Worm (Caenorhabditis elegans) whole organism, L3 larva: Measurements from ENCODE around the gene F53F8.6.

Experiments used
- aly-2 ChIP-seq: fragments of 150-350 bp; optimal IDR thresholded peaks from 2 replicates; lab custom pipeline; 2014; ENCODE audit warnings: missing biosample characterization, missing genetic modification characterization
- fkh-10 ChIP-seq: sonication (generic microtip); optimal IDR thresholded peaks from 2 replicates; lab custom pipeline; 2017; ENCODE audit warnings: missing biosample characterization, missing genetic modification reagents, missing genetic modification characterization
- lin-15B ChIP-seq: fragments of 150-350 bp; optimal IDR thresholded peaks from 2 replicates; lab custom pipeline; 2014; ENCODE audit warnings: missing biosample characterization, missing genetic modification characterization
- mdl-1 ChIP-seq: fragments of 150-350 bp; optimal IDR thresholded peaks from 2 replicates; lab custom pipeline; 2014; ENCODE audit warnings: missing biosample characterization, missing genetic modification characterization
- nhr-11 ChIP-seq: fragments of 150-350 bp; optimal IDR thresholded peaks from 2 replicates; lab custom pipeline; 2014; ENCODE audit warnings: missing biosample characterization, missing genetic modification characterization
- nhr-23 ChIP-seq: fragments of 150-350 bp; optimal IDR thresholded peaks from 2 replicates; lab custom pipeline; 2014; ENCODE audit warnings: missing biosample characterization, missing genetic modification reagents, missing genetic modification characterization
- pqm-1 ChIP-seq: fragments of 150-350 bp; optimal IDR thresholded peaks from 2 replicates; lab custom pipeline; 2017; ENCODE audit warnings: missing biosample characterization, missing genetic modification characterization, inconsistent platforms
- snpc-4 ChIP-seq: fragments of 150-350 bp; optimal IDR thresholded peaks from 2 replicates; lab custom pipeline; 2014; ENCODE audit warnings: missing biosample characterization, missing genetic modification characterization
- tbx-2 ChIP-seq: sonication (generic microtip); optimal IDR thresholded peaks from 2 replicates; lab custom pipeline; 2016; ENCODE audit warnings: mild to moderate bottlenecking, missing genetic modification characterization, missing compliant biosample characterization
- unc-62 ChIP-seq: fragments of 150-350 bp; sonication (generic microtip); optimal IDR thresholded peaks from 4 replicates; lab custom pipeline; 2014; ENCODE audit warnings: missing biosample characterization, missing genetic modification reagents, missing genetic modification characterization
- ztf-4 ChIP-seq: fragments of 150-350 bp; optimal IDR thresholded peaks from 2 replicates; lab custom pipeline; 2014; ENCODE audit warnings: missing biosample characterization, missing genetic modification characterization

DNA sequence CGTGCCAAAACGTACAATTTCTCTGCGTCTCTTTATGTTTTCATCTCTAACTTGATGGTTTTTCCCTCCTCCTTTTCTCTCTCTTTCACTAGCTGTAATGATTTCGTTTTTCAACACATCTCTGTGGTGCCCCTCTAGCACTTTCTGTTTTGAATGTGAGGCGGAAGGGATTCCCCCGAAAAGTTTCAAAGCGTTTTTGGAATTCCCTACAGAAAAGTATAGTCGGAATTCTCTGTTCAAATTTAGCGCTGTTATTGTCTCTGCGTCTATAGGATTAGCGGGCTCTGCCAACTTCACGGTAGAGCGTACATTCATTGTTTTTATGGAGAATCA, 8.9 kb downstream of the F53F8.6 start:
- TF ChIP-seq lin-15B = peak; percentile 24
- TF ChIP-seq mdl-1 = peak; percentile 77
- no peak for TF ChIP-seq tbx-2 (tag; lab: Kevin White, UChicago)
- no peak for TF ChIP-seq pqm-1 (tag; lab: Kevin White, UChicago)
- peak; percentile 36 for TF ChIP-seq nhr-11 (tag; lab: Kevin White, UChicago)
- TF ChIP-seq fkh-10 (GFP tag; lab: Kevin White, UChicago) = no peak
- TF ChIP-seq nhr-23 (tag; lab: Kevin White, UChicago) = no peak
- peak; percentile 14 for TF ChIP-seq snpc-4 (tag; lab: Kevin White, UChicago)
- no peak for TF ChIP-seq ztf-4 (tag; lab: Kevin White, UChicago)
- no peak for TF ChIP-seq aly-2 (tag; lab: Kevin White, UChicago)
- TF ChIP-seq unc-62 (GFP tag; lab: Kevin White, UChicago) = peak; percentile 22
